Fruit fly (Drosophila melanogaster): ENCODE results near the gene CG15478.

- TF ChIP-seq psq (optimal IDR thresholded peaks at IDR 0.05), result no peak
- no peak for TF ChIP-seq EcR (GFP tag; optimal IDR thresholded peaks at IDR 0.05)
- no peak for TF ChIP-seq usp (GFP tag; optimal IDR thresholded peaks at IDR 0.05)
- TF ChIP-seq CG8478 (optimal IDR thresholded peaks at IDR 0.05), result no peak
- TF ChIP-seq pan (optimal IDR thresholded peaks at IDR 0.05), result no peak
Measured at dm6 chrX:7663910-7664309, 53.8 kb downstream of the CG15478 start.

All from whole organism.